Worm (Caenorhabditis elegans) whole organism, midembryonic: ENCODE results near the gene svh-5.

Experiments used
- T22C8.4 ChIP-seq: fragments of 200-800 bp; sonication (Bioruptor generic); IDR thresholded peaks from 2 replicates; pipeline ENCODE4 v1.3.6; 2022; ENCODE audit warnings: missing genetic modification characterization, missing compliant biosample characterization
- flt-1 ChIP-seq: fragments of 200-800 bp; sonication (Bioruptor generic); IDR thresholded peaks from 2 replicates; pipeline ENCODE4 v1.3.6; 2022; ENCODE audit warnings: missing genetic modification characterization, missing compliant biosample characterization
- ref-1 ChIP-seq: fragments of 200-800 bp; sonication (Bioruptor generic); conservative IDR thresholded peaks from 2 replicates; pipeline ENCODE4 v1.3.6; 2022; ENCODE audit warnings: missing genetic modification reagents, missing genetic modification characterization, missing compliant biosample characterization
- ztf-23 ChIP-seq: fragments of 200-800 bp; sonication (Bioruptor generic); IDR thresholded peaks from 2 replicates; pipeline ENCODE4 v1.3.6; 2022; ENCODE audit warnings: missing genetic modification reagents, missing genetic modification characterization, missing compliant biosample characterization
- ztf-29 ChIP-seq: fragments of 200-800 bp; sonication (Bioruptor generic); IDR thresholded peaks from 2 replicates; pipeline ENCODE4 v1.3.6; 2022; ENCODE audit warnings: missing genetic modification reagents, missing genetic modification characterization, missing compliant biosample characterization

ce11 chrX:15339807-15340596, 37.6 kb downstream of the svh-5 start, which contains the start of gene Y15E3A.5:
- no peak for TF ChIP-seq T22C8.4 (GFP tag; lab: Robert Waterston, UW)
- TF ChIP-seq ref-1 (GFP tag; lab: Robert Waterston, UW) = no peak
- no peak for TF ChIP-seq flt-1 (GFP tag; lab: Robert Waterston, UW)
- TF ChIP-seq ztf-23 (GFP tag; lab: Robert Waterston, UW) = no peak
- TF ChIP-seq ztf-29 (GFP tag; lab: Robert Waterston, UW) = no peak
